Worm (Caenorhabditis elegans) whole organism, mixed stage, embryonic: ENCODE data around the gene phf-34.

ENCODE experiments used
- M03D4.4 ChIP-seq: sonication (generic microtip); optimal IDR thresholded peaks from 2 replicates; lab custom pipeline; 2017; ENCODE audit warnings: mild to moderate bottlenecking, missing genetic modification characterization, missing compliant biosample characterization
- bed-3 ChIP-seq: fragments of 200-800 bp; sonication (Bioruptor generic); optimal IDR thresholded peaks from 3 replicates; lab custom pipeline; 2018; ENCODE audit warnings: mild to moderate bottlenecking, missing genetic modification characterization, moderate library complexity, missing compliant biosample characterization
- blmp-1 ChIP-seq: fragments of 150-350 bp; optimal IDR thresholded peaks from 2 replicates; lab custom pipeline; 2014; ENCODE audit warnings: missing biosample characterization, missing genetic modification characterization
- ceh-39 ChIP-seq: fragments of 150-350 bp; optimal IDR thresholded peaks from 2 replicates; lab custom pipeline; 2014; ENCODE audit warnings: missing biosample characterization, missing genetic modification characterization
- ceh-43 ChIP-seq: fragments of 200-800 bp; sonication (Bioruptor generic); optimal IDR thresholded peaks from 2 replicates; lab custom pipeline; 2018; ENCODE audit warnings: mild to moderate bottlenecking, missing genetic modification characterization, moderate library complexity, missing compliant biosample characterization
- ceh-83 ChIP-seq: fragments of 200-800 bp; sonication (Bioruptor generic); optimal IDR thresholded peaks from 2 replicates; lab custom pipeline; 2018; ENCODE audit warnings: mild to moderate bottlenecking, missing genetic modification characterization, missing compliant biosample characterization
- ces-1 ChIP-seq: fragments of 150-350 bp; optimal IDR thresholded peaks from 2 replicates; lab custom pipeline; 2014; ENCODE audit warnings: missing biosample characterization, missing genetic modification reagents, missing genetic modification characterization
- cnd-1 ChIP-seq: fragments of 200-800 bp; sonication (Bioruptor generic); optimal IDR thresholded peaks from 2 replicates; lab custom pipeline; 2018; ENCODE audit warnings: mild to moderate bottlenecking, missing genetic modification characterization, missing compliant biosample characterization
- drap-1 ChIP-seq: fragments of 200-800 bp; sonication (Bioruptor generic); optimal IDR thresholded peaks from 3 replicates; lab custom pipeline; 2018; ENCODE audit warnings: mild to moderate bottlenecking, missing genetic modification characterization, missing compliant biosample characterization
- elt-1 ChIP-seq: sonication (generic microtip); optimal IDR thresholded peaks from 2 replicates; lab custom pipeline; 2017; ENCODE audit warnings: missing genetic modification characterization, mild to moderate bottlenecking, missing compliant biosample characterization, antibody characterized with exemption, moderate library complexity, borderline replicate concordance; ENCODE audit not compliant: insufficient read depth
- elt-3 ChIP-seq: fragments of 150-350 bp; optimal IDR thresholded peaks from 2 replicates; lab custom pipeline; 2014; ENCODE audit warnings: missing biosample characterization, missing genetic modification characterization
- flh-1 ChIP-seq: fragments of 200-800 bp; sonication (Bioruptor generic); optimal IDR thresholded peaks from 2 replicates; lab custom pipeline; 2018; ENCODE audit warnings: mild to moderate bottlenecking, missing genetic modification characterization, moderate library complexity, missing compliant biosample characterization
- ham-2 ChIP-seq: fragments of 200-800 bp; sonication (Bioruptor generic); optimal IDR thresholded peaks from 2 replicates; lab custom pipeline; 2018; ENCODE audit warnings: mild to moderate bottlenecking, missing genetic modification characterization, missing compliant biosample characterization
- hlh-1 ChIP-seq: fragments of 150-350 bp; optimal IDR thresholded peaks from 2 replicates; lab custom pipeline; 2014; ENCODE audit warnings: missing biosample characterization, missing genetic modification reagents, missing genetic modification characterization
- lin-32 ChIP-seq: fragments of 200-800 bp; sonication (Bioruptor generic); optimal IDR thresholded peaks from 2 replicates; lab custom pipeline; 2018; ENCODE audit warnings: mild to moderate bottlenecking, missing genetic modification characterization, missing compliant biosample characterization
- lsy-2 ChIP-seq: fragments of 150-350 bp; optimal IDR thresholded peaks from 2 replicates; lab custom pipeline; 2014; ENCODE audit warnings: missing biosample characterization, missing genetic modification characterization
- mab-5 ChIP-seq: fragments of 150-350 bp; optimal IDR thresholded peaks from 2 replicates; lab custom pipeline; 2014; ENCODE audit warnings: missing biosample characterization, missing genetic modification characterization
- mep-1 ChIP-seq: fragments of 150-350 bp; optimal IDR thresholded peaks from 2 replicates; lab custom pipeline; 2017; ENCODE audit warnings: missing biosample characterization, missing genetic modification reagents, missing genetic modification characterization, inconsistent platforms
- mls-2 ChIP-seq: sonication (generic microtip); optimal IDR thresholded peaks from 2 replicates; lab custom pipeline; 2016; ENCODE audit warnings: mild to moderate bottlenecking, missing genetic modification characterization, moderate library complexity, missing compliant biosample characterization
- nhr-12 ChIP-seq: fragments of 150-350 bp; optimal IDR thresholded peaks from 2 replicates; lab custom pipeline; 2014; ENCODE audit warnings: missing biosample characterization, missing genetic modification characterization
- nhr-2 ChIP-seq: fragments of 150-350 bp; optimal IDR thresholded peaks from 2 replicates; lab custom pipeline; 2014; ENCODE audit warnings: missing biosample characterization, missing genetic modification characterization
- nhr-237 ChIP-seq: fragments of 150-350 bp; optimal IDR thresholded peaks from 2 replicates; lab custom pipeline; 2014; ENCODE audit warnings: missing biosample characterization, missing genetic modification characterization
- nhr-28 ChIP-seq: fragments of 150-350 bp; optimal IDR thresholded peaks from 2 replicates; lab custom pipeline; 2014; ENCODE audit warnings: missing biosample characterization, missing genetic modification characterization
- nhr-76 ChIP-seq: sonication (generic microtip); optimal IDR thresholded peaks from 2 replicates; lab custom pipeline; 2017; ENCODE audit warnings: missing biosample characterization, missing genetic modification characterization
- pha-4 ChIP-seq: fragments of 150-350 bp; optimal IDR thresholded peaks from 2 replicates; lab custom pipeline; 2018; ENCODE audit warnings: missing biosample characterization, missing genetic modification reagents, missing genetic modification characterization
- sptf-1 ChIP-seq: sonication (generic microtip); optimal IDR thresholded peaks from 2 replicates; lab custom pipeline; 2017; ENCODE audit warnings: mild to moderate bottlenecking, missing genetic modification characterization, moderate library complexity, missing compliant biosample characterization
- unc-120 ChIP-seq: sonication (generic microtip); optimal IDR thresholded peaks from 2 replicates; lab custom pipeline; 2017; ENCODE audit warnings: missing genetic modification characterization, missing compliant biosample characterization; ENCODE audit not compliant: poor library complexity, severe bottlenecking
- unc-39 ChIP-seq: fragments of 150-350 bp; optimal IDR thresholded peaks from 2 replicates; lab custom pipeline; 2014; ENCODE audit warnings: missing biosample characterization, missing genetic modification characterization
- unc-62 ChIP-seq: fragments of 150-350 bp; optimal IDR thresholded peaks from 2 replicates; lab custom pipeline; 2014; ENCODE audit warnings: missing biosample characterization, missing genetic modification reagents, missing genetic modification characterization
- zip-8 ChIP-seq: fragments of 150-350 bp; optimal IDR thresholded peaks from 2 replicates; lab custom pipeline; 2014; ENCODE audit warnings: missing biosample characterization, missing genetic modification characterization
- ztf-11 ChIP-seq: fragments of 150-350 bp; optimal IDR thresholded peaks from 2 replicates; lab custom pipeline; 2014; ENCODE audit warnings: missing biosample characterization, missing genetic modification characterization

phf-34 gene

DNA sequence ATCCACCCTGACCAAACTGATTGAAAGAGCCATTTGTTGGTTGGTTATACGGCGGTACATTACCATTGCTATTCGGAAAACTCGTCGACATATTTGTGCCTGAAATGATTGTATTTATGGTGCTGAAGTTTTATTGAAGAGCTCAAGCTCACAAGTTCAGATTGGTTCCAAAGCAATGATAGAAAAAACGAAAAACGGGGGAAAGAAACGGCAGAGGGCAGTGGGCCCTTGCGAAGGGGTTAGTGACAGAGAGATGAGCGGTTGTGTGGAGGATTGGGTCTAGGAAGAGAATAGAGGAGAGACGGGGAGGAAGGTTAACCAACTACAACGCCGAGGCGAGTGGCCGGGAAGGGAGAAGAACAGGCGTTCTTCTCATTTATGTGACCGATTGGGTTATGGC is 32.1 kb upstream of the phf-34 start, which contains the start of gene nra-3:
TSS of gene nra-3 (minus strand) at position 101 of the 400 bp plus-strand sequence.
- no peak for TF ChIP-seq pha-4
- no peak for TF ChIP-seq nhr-12 (tag; lab: Kevin White, UChicago)
- no peak for TF ChIP-seq lsy-2 (tag; lab: Kevin White, UChicago)
- TF ChIP-seq unc-120 (tag; lab: Kevin White, UChicago), result no peak
- peak; percentile 17 for TF ChIP-seq ces-1 (GFP tag; lab: Kevin White, UChicago)
- no peak for TF ChIP-seq unc-39 (tag; lab: Kevin White, UChicago)
- no peak for TF ChIP-seq ztf-11 (tag; lab: Kevin White, UChicago)
- no peak for TF ChIP-seq ceh-39 (tag; lab: Kevin White, UChicago)
- no peak for TF ChIP-seq elt-1
- peak; percentile 15 for TF ChIP-seq nhr-2
- peak; percentile 1 for TF ChIP-seq cnd-1 (tag; lab: Kevin White, UChicago)

DNA sequence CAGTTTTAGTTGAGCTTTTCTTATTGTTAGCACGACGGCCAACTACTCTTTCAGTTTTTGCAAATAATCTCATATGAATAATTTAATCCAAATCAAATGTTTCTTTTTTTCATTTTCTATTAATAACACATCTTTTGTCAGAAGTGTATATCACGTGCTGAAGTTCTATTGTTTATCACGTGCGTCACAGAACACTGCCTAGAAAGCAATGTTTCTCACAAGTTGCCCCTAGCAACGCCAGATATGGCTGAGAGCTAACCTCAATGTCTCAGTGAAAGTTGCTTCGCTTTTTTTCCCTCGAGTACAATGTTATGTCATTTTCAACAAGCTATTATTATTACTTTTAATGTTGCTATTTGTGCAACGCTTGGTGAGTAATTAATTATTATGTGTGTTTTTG is 28.7 kb upstream of the phf-34 start:
- TF ChIP-seq M03D4.4 (tag; lab: Kevin White, UChicago) (no peak), sptf-1 (tag; lab: Kevin White, UChicago) (no peak), elt-3 (tag; lab: Kevin White, UChicago) (no peak), blmp-1 (no peak), zip-8 (tag; lab: Kevin White, UChicago) (no peak), mep-1 (tag; lab: Kevin White, UChicago) (no peak), elt-1 (no peak), mls-2 (tag; lab: Kevin White, UChicago) (no peak), unc-62 (no peak)

DNA sequence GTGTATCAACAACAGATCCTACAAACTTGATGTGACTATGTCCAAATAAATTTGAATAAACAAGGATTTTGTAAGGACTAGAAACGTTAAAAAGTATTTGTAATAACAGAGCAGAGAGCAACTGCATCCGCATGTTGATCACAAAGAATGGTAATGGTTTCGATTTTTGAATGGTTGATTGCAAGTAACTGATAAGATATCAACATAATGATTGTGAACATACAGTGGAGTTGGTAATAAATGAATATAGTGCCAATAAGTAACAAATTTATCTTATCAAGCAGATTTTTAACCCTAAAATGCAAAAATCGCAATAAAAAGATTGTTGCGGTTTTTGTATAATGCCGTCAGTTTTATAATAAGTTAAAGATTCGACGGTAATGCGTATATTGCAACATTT is 25.7 kb upstream of the phf-34 start, which contains the start of gene ugt-23:
TSS of gene ugt-23 (minus strand) at position 212 of the 400 bp plus-strand sequence.
- TF ChIP-seq nhr-28 (tag; lab: Kevin White, UChicago) (no peak), nhr-76 (tag; lab: Kevin White, UChicago) (no peak), flh-1 (GFP tag; lab: Kevin White, UChicago) (no peak), hlh-1 (no peak), lsy-2 (tag; lab: Kevin White, UChicago) (no peak), ham-2 (no peak), cnd-1 (tag; lab: Kevin White, UChicago) (no peak), elt-1 (no peak), ztf-11 (tag; lab: Kevin White, UChicago) (no peak), elt-3 (tag; lab: Kevin White, UChicago) (no peak), sptf-1 (tag; lab: Kevin White, UChicago) (no peak)

DNA sequence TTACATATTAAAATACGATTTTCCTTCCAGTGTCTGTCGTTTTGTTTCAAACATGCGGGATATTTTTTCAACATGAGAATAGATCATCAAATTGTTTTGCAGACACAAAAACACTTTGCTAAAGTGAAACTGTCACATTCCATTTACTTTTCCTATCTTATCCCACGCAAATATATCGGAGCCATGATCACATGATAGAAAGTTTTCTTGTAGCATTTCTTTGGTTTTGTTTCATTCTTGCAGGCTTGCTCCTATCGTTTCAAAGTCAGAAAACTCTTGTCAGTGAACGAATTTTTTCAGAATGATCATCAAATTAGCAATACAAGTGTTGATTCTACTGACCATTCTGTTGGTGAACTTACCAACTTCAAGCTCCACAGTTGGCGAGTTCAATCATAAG is 22.0 kb upstream of the phf-34 start, which contains the start of gene C17G1.2:
TSS of gene C17G1.2 (plus strand) at position 301 of the 400 bp plus-strand sequence.
- no peak for TF ChIP-seq ztf-11 (tag; lab: Kevin White, UChicago)
- TF ChIP-seq ces-1 (GFP tag; lab: Kevin White, UChicago), result no peak
- no peak for TF ChIP-seq bed-3 (GFP tag; lab: Kevin White, UChicago)
- TF ChIP-seq zip-8 (tag; lab: Kevin White, UChicago), result no peak
- TF ChIP-seq, all 35 proteins: peak for 0

DNA sequence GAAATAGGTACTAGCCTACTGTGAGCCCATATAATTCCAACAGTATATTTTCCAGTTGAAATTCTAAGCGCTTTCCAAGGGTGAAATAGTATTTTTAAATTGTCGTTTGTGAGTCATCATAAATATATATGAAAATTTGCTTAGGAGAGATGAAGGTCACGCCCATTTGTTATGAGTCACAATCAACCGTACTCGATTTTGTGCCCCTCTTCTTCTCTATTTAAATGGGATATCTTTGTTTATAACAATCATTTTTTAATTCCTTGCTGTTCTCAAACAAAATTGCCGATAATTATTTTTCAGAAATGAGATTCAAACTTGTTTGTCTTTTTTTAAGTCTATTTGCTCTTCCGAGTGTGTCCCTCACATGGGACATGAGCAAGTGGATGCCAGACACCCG is 19.7 kb upstream of the phf-34 start, which contains the start of gene folr-1:
TSS of gene folr-1 (plus strand) at position 301 of the 400 bp plus-strand sequence.
- TF ChIP-seq mls-2 (tag; lab: Kevin White, UChicago), result no peak
- no peak for TF ChIP-seq nhr-28 (tag; lab: Kevin White, UChicago)
- no peak for TF ChIP-seq sptf-1 (tag; lab: Kevin White, UChicago)
- TF ChIP-seq unc-62, result no peak

DNA sequence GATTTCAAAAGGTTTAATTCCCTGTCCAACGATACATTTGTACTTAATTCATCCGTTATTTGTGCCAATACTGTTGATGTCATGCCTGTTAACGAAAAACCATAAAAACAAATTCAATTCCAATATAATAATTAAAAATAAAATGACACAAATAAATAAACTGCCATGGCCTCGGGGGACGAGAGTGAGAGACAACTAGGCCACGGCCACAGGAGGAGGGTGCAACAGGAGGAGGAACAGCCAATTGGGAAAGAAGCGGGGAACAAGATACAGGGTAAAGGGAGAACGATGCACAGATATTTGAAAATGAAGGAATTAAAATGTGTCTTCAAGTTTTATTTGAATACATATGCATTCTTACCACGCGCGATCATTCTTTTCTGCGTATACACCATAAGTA is 18.1 kb upstream of the phf-34 start, which contains the start of gene F21G4.6:
TSS of gene F21G4.6 (minus strand) at position 87 of the 400 bp plus-strand sequence.
- no peak for TF ChIP-seq unc-120 (tag; lab: Kevin White, UChicago)
- TF ChIP-seq M03D4.4 (tag; lab: Kevin White, UChicago), result no peak
- no peak for TF ChIP-seq elt-1
- no peak for TF ChIP-seq cnd-1 (tag; lab: Kevin White, UChicago)
- TF ChIP-seq blmp-1, result no peak
- TF ChIP-seq nhr-12 (tag; lab: Kevin White, UChicago), result no peak
- TF ChIP-seq, all 35 proteins: peak for 0

DNA sequence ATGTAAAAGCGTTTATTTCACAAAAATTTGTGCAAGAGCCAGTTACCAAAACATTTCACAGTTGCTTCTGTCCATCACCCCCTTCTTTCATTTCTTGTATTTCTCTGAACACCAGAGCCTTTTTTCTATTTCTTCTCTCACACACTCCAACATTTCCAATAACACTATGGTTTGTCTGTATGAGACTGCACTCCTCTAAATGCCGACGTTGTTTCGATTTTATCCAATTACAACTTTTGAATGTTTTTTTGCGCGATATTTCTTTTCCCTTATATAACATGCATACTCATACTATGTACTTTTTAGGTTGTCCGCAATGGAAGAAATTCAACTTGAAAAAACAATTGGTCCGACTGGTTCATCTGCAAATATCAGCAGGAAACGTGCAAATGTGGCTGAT is 6.6 kb upstream of the phf-34 start, which contains the start of gene F21G4.5:
TSS of gene F21G4.5 (plus strand) at position 301 of the 400 bp plus-strand sequence.
- TF ChIP-seq hlh-1, result no peak
- TF ChIP-seq ham-2, result no peak
- no peak for TF ChIP-seq lin-32 (GFP tag; lab: Kevin White, UChicago)
- no peak for TF ChIP-seq cnd-1 (tag; lab: Kevin White, UChicago)
- no peak for TF ChIP-seq mab-5
- TF ChIP-seq blmp-1, result no peak
- no peak for TF ChIP-seq M03D4.4 (tag; lab: Kevin White, UChicago)
- TF ChIP-seq nhr-28 (tag; lab: Kevin White, UChicago), result no peak
- no peak for TF ChIP-seq ceh-39 (tag; lab: Kevin White, UChicago)
- TF ChIP-seq unc-39 (tag; lab: Kevin White, UChicago), result no peak
- no peak for TF ChIP-seq ceh-83 (GFP tag; lab: Kevin White, UChicago)
- TF ChIP-seq nhr-12 (tag; lab: Kevin White, UChicago), result no peak
- no peak for TF ChIP-seq ceh-43 (GFP tag; lab: Kevin White, UChicago)
- no peak for TF ChIP-seq mls-2 (tag; lab: Kevin White, UChicago)
- TF ChIP-seq elt-3 (tag; lab: Kevin White, UChicago), result no peak
- no peak for TF ChIP-seq nhr-76 (tag; lab: Kevin White, UChicago)
- no peak for TF ChIP-seq ces-1 (GFP tag; lab: Kevin White, UChicago)
- TF ChIP-seq drap-1, result no peak
- TF ChIP-seq nhr-237 (tag; lab: Kevin White, UChicago), result no peak
